Worm (Caenorhabditis elegans) whole organism, midembryonic: Measurements from ENCODE around the gene clec-4.
"Not testable (repeated sequence)": the region's sequence is repeated elsewhere in the genome, so short reads cannot be mapped to it uniquely, and the experiment has no call there.

Source experiments
- T22C8.4 ChIP-seq: fragments of 200-800 bp; sonication (Bioruptor generic); IDR thresholded peaks from 2 replicates; pipeline ENCODE4 v1.3.6; 2022; ENCODE audit warnings: missing genetic modification characterization, missing compliant biosample characterization
- cog-1 ChIP-seq: sonication (generic microtip); optimal IDR thresholded peaks from 2 replicates; lab custom pipeline; 2016; ENCODE audit warnings: missing genetic modification characterization, missing compliant biosample characterization
- flt-1 ChIP-seq: fragments of 200-800 bp; sonication (Bioruptor generic); IDR thresholded peaks from 2 replicates; pipeline ENCODE4 v1.3.6; 2022; ENCODE audit warnings: missing genetic modification characterization, missing compliant biosample characterization
- klf-2 ChIP-seq: fragments of 200-800 bp; sonication (Bioruptor generic); conservative IDR thresholded peaks from 2 replicates; pipeline ENCODE4 v1.3.6; 2022; ENCODE audit warnings: missing genetic modification reagents, missing genetic modification characterization, missing compliant biosample characterization
- med-1 ChIP-seq: sonication (generic microtip); optimal IDR thresholded peaks from 2 replicates; lab custom pipeline; 2017; ENCODE audit warnings: missing genetic modification characterization, mild to moderate bottlenecking, missing compliant biosample characterization, antibody characterized with exemption, missing genetic modification reagents; ENCODE audit not compliant: insufficient read depth
- ref-1 ChIP-seq: fragments of 200-800 bp; sonication (Bioruptor generic); conservative IDR thresholded peaks from 2 replicates; pipeline ENCODE4 v1.3.6; 2022; ENCODE audit warnings: missing genetic modification reagents, missing genetic modification characterization, missing compliant biosample characterization
- tab-1 ChIP-seq: fragments of 200-800 bp; sonication (Bioruptor generic); IDR thresholded peaks from 2 replicates; pipeline ENCODE4 v1.3.6; 2022; ENCODE audit warnings: missing genetic modification characterization, missing compliant biosample characterization
- ztf-23 ChIP-seq: fragments of 200-800 bp; sonication (Bioruptor generic); IDR thresholded peaks from 2 replicates; pipeline ENCODE4 v1.3.6; 2022; ENCODE audit warnings: missing genetic modification reagents, missing genetic modification characterization, missing compliant biosample characterization
- ztf-29 ChIP-seq: fragments of 200-800 bp; sonication (Bioruptor generic); IDR thresholded peaks from 2 replicates; pipeline ENCODE4 v1.3.6; 2022; ENCODE audit warnings: missing genetic modification reagents, missing genetic modification characterization, missing compliant biosample characterization

Gene clec-4

DNA sequence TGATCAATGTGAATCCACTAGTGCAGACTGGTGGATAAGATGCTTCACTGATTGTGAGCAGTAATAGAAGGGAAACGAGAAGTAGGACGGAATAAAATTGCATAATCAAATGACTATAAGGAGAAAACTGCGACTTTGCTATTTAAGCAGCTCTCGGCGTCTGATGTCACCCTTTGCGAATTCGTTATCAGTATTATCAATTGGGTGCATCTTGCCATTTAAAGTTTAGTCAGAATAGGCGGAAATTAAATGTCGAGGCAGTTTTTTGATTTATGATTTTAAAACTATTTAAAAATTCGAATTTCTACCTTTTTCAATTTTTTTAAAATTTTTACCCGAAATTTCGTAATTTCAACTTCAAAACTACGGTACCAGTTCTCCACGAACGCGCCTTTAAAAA lies at the start of gene clec-4:
clec-4 (minus strand) TSS at position 162 of the 400 bp plus-strand sequence.
- TF ChIP-seq ztf-29 (GFP tag; lab: Robert Waterston, UW) (no peak), klf-2 (GFP tag; lab: Robert Waterston, UW) (no peak), ztf-23 (no peak), cog-1 (no peak), tab-1 (no peak), ref-1 (GFP tag; lab: Robert Waterston, UW) (no peak), T22C8.4 (no peak), med-1 (GFP tag; lab: Kevin White, UChicago) (no peak), flt-1 (GFP tag; lab: Robert Waterston, UW) (no peak)

DNA sequence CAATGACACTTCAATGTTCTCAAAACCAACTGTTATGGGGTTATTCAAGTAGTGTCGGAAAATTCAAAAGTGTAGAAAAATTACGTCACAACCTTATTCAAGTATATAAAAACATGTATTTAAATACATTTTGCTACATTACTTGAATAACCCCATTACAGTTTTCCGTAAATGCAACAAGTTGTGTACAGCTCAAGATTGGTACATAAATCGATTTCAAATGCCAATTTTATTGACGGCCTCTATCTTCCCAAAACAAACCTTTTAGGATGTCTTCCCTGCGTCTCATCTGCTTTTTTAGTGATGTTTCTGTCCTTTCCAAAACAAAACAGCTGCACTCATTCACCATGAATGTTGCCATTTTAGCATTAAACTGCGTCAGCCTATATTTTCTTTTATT lies 48.5 kb upstream of the clec-4 start, which contains the start of gene Y38E10A.28:
Y38E10A.28 (plus strand) TSS at position 301 of the 400 bp plus-strand sequence.
- TF ChIP-seq ztf-23: no peak
- no peak for TF ChIP-seq cog-1
- no peak for TF ChIP-seq med-1 (GFP tag; lab: Kevin White, UChicago)
- no peak for TF ChIP-seq flt-1 (GFP tag; lab: Robert Waterston, UW)
- TF ChIP-seq tab-1: no peak

DNA sequence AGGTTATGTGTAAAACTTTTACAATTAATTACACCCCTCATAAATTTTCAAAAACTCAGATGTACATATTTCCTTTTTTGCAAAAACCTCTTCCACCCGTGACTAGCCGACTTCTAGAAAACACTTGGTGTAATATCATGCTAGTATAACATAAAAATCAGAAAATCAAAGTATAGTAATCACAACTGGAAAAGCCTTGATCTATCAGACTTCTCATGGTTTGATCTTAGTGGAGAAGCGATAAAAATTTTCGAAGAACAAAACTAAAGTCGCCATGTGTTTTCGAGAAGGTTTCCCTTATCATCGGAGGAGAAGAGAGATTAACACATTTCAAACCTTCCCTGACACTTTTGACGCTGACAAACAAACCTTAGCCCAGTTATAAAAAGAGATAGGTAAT lies 47.7 kb upstream of the clec-4 start, which contains the start of gene nspe-5:
nspe-5 (plus strand) TSS at position 301 of the 400 bp plus-strand sequence.
- TF ChIP-seq ref-1 (GFP tag; lab: Robert Waterston, UW): no peak
- no peak for TF ChIP-seq ztf-29 (GFP tag; lab: Robert Waterston, UW)
- TF ChIP-seq cog-1: no peak
- TF ChIP-seq med-1 (GFP tag; lab: Kevin White, UChicago): no peak
- TF ChIP-seq T22C8.4: no peak
- no peak for TF ChIP-seq klf-2 (GFP tag; lab: Robert Waterston, UW)
- TF ChIP-seq flt-1 (GFP tag; lab: Robert Waterston, UW): no peak
- no peak for TF ChIP-seq ztf-23
- TF ChIP-seq tab-1: no peak

DNA sequence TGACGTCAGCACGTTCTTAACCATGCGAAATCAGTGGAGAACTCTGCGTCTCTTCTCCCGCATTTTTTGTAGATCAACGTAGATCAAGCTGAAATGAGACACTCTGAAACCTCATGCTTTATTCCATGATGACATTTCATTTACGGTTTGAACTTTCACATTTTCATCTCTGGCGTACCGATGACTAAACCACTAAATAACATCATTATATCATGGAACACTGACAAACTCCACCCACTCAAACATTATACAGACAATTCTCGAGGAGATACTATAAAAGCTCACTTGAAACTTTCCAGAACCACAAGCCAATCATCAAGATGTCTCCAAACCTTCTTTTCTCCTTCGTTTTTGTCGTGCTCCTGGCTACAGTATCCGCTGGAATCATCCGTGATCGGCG lies 46.0 kb upstream of the clec-4 start, which contains the start of gene nspe-7:
nspe-7 (plus strand) TSS at position 301 of the 400 bp plus-strand sequence.
- TF ChIP-seq ref-1 (GFP tag; lab: Robert Waterston, UW) (no peak), ztf-23 (no peak), T22C8.4 (no peak), ztf-29 (GFP tag; lab: Robert Waterston, UW) (no peak), med-1 (GFP tag; lab: Kevin White, UChicago) (no peak)

DNA sequence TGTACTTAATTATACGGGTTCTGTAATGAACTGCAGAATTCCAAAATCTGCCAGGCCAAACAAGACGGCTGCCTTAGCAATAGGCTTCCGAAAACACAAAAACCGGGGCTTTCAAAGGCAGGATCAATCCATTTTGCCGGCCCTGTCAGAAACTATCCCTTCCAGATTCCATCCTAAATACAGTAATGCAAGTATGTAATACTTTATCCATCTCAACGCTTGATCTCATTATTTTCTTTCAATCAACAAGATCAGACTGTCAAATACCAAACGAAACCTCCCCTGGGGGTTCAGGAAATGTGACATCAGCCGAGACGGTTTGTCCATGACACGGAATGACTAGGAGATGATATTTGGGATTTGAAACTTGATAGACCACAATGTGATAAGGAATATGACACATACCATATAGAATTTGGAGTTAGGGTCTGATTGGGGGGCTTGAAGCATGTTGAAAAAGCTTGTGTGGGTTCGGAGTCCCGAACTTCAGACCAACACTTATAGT lies 45.3 kb upstream of the clec-4 start:
- TF ChIP-seq tab-1 (no peak), flt-1 (GFP tag; lab: Robert Waterston, UW) (no peak), T22C8.4 (no peak), ztf-29 (GFP tag; lab: Robert Waterston, UW) (no peak), klf-2 (GFP tag; lab: Robert Waterston, UW) (no peak), ref-1 (GFP tag; lab: Robert Waterston, UW) (no peak), ztf-23 (no peak), med-1 (GFP tag; lab: Kevin White, UChicago) (no peak), cog-1 (no peak)

DNA sequence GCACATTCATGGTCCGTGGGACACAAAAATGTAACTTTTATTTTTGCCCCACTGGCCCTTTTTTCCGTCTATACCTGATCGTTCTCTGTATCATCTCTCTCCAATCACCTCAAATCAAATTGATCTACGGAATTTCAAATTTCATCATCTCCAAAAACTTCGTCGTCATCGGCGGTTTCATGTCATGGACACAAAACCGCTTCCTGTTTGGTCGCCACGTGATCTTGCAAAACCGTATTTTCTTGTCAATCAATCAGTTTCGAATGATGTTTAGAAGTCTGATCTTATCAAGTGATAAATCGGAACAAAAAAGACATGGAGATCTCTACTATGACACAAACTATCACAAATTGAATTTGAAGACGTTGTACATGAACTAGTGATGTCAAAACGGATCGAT lies 44.8 kb upstream of the clec-4 start:
- TF ChIP-seq ztf-29 (GFP tag; lab: Robert Waterston, UW) (no peak), T22C8.4 (no peak), tab-1 (no peak), med-1 (GFP tag; lab: Kevin White, UChicago) (no peak)

DNA sequence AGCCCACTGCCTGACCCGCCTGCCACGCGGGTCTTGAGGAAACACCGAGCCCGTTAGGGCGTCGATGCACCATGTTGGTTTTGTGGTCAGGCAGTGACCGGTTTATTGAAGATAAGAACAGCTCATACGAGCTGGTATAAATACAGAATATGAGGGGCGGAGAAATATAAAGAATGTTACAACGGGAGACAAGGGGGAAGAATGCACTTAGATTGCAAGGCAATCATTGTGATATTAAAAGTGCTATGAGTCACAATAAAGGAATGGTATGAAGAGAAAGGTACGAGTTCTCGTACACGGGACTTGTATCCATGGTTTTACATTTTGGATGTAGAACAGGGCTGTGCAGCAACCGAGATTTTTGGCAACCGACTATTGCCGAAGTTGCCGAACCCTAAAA lies 43.5 kb upstream of the clec-4 start, which contains the start of gene Y38E10A.14:
Y38E10A.14 (minus strand) TSS at position 101 of the 400 bp plus-strand sequence.
- TF ChIP-seq ref-1 (GFP tag; lab: Robert Waterston, UW); cog-1; klf-2 (GFP tag; lab: Robert Waterston, UW): not testable (repeated sequence)

DNA sequence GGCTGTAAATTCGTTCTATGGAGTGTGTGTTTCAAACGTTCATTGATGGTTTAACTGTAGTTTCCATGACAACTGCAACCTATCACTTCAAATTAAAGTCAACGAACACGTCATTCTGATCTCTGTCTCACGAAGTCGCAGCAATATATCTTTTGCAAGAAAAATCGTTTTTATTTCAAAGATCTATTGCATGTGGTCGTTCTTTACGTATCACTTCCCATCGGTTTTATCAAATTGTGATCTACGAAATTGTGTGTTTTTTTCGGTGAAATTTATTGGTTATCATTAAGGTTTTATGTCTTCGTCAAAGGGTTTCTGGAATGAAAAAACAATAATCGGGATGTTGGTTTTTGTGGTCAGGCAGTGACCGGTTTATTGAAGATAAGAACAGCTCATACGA lies 41.9 kb upstream of the clec-4 start:
- TF ChIP-seq klf-2 (GFP tag; lab: Robert Waterston, UW) (no peak), tab-1 (no peak), ztf-29 (GFP tag; lab: Robert Waterston, UW) (no peak), ztf-23 (no peak), med-1 (GFP tag; lab: Kevin White, UChicago) (no peak), cog-1 (no peak), flt-1 (GFP tag; lab: Robert Waterston, UW) (no peak), T22C8.4 (no peak), ref-1 (GFP tag; lab: Robert Waterston, UW) (no peak)

DNA sequence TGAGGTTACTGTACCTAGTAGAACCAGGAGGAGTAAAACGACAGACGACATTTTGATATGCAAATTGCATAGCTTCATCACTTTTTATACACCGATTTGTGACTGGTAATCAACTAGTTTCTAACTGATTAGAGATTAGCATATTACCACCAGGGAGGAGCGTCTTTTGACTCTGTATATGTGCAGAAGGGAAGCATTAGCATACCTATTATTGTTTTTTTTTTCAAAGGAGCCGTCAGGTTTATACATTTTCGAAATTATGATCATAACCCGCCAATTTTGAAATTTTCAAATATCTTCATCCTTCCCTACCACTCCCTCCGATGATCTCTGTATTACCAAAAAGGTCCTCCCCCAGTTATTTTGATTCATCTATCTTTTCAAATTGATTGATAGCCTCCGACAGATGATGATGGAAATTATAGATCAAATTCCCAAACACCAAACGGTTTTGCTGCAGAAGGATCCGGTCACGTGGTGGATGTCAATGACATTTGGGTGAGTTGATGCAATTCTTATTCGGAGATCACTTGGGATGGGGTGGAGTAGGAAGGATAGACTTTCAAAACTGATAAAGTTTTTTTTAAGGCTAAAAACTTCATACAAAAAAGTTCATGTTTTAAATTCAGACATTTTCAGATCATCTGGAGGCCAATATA lies 41.1 kb upstream of the clec-4 start, which contains the start of gene nspe-8:
nspe-8 (minus strand) TSS at position 51 of the 659 bp plus-strand sequence.
- TF ChIP-seq ztf-29 (GFP tag; lab: Robert Waterston, UW): no peak
- no peak for TF ChIP-seq ztf-23
- TF ChIP-seq tab-1: no peak
- TF ChIP-seq cog-1: no peak
- no peak for TF ChIP-seq klf-2 (GFP tag; lab: Robert Waterston, UW)
- no peak for TF ChIP-seq T22C8.4
- TF ChIP-seq flt-1 (GFP tag; lab: Robert Waterston, UW): no peak
- TF ChIP-seq ref-1 (GFP tag; lab: Robert Waterston, UW): no peak
- no peak for TF ChIP-seq med-1 (GFP tag; lab: Kevin White, UChicago)

DNA sequence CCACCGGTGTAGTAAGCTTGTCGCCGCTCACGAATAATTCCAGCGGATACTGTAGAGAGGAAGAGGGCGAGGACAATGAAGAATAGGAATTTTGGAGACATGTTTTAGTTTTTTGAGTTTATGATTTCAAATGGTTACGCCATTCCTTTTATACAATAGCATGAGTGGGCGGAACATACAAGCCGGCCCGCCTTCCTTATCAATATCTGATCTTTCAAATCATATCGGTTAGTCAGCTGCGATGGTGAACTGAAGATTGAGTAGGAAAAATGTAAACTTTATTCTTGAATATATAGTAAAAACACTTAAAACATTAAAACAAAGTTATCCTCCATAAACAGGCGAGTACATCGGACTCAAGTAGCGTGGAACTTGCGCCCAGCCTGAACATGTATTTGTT lies 39.9 kb upstream of the clec-4 start, which contains the start of gene nspe-1:
nspe-1 (minus strand) TSS at position 101 of the 400 bp plus-strand sequence.
- TF ChIP-seq ztf-23: no peak
- TF ChIP-seq ref-1 (GFP tag; lab: Robert Waterston, UW): no peak
